Worm (Caenorhabditis elegans) whole organism, L3 larva: ENCODE measurements around the gene nhr-37.

Experiments
- R02D3.7 ChIP-seq: fragments of 150-350 bp; optimal IDR thresholded peaks from 2 replicates; lab custom pipeline; 2014; ENCODE audit warnings: missing biosample characterization, missing genetic modification characterization
- ZK546.5 ChIP-seq: sonication (generic microtip); optimal IDR thresholded peaks from 2 replicates; lab custom pipeline; 2017; ENCODE audit warnings: missing biosample characterization, missing genetic modification characterization
- aly-2 ChIP-seq: fragments of 150-350 bp; optimal IDR thresholded peaks from 2 replicates; lab custom pipeline; 2014; ENCODE audit warnings: missing biosample characterization, missing genetic modification characterization
- ama-1 ChIP-seq: fragments of 150-350 bp; optimal IDR thresholded peaks from 2 replicates; lab custom pipeline; 2018
- ceh-16 ChIP-seq: sonication (generic microtip); optimal IDR thresholded peaks from 2 replicates; lab custom pipeline; 2017; ENCODE audit warnings: missing biosample characterization, missing genetic modification characterization
- ceh-28 ChIP-seq: fragments of 150-350 bp; optimal IDR thresholded peaks from 2 replicates; lab custom pipeline; 2014; ENCODE audit warnings: missing biosample characterization, missing genetic modification reagents, missing genetic modification characterization
- ceh-82 ChIP-seq: fragments of 150-350 bp; optimal IDR thresholded peaks from 2 replicates; lab custom pipeline; 2014; ENCODE audit warnings: missing biosample characterization, missing genetic modification characterization
- ceh-9 ChIP-seq: sonication (generic microtip); optimal IDR thresholded peaks from 2 replicates; lab custom pipeline; 2018; ENCODE audit warnings: missing biosample characterization, missing genetic modification characterization
- daf-12 ChIP-seq: fragments of 150-350 bp; optimal IDR thresholded peaks from 2 replicates; lab custom pipeline; 2014; ENCODE audit warnings: missing biosample characterization, missing genetic modification reagents, missing genetic modification characterization
- egl-27 ChIP-seq: sonication (generic microtip); optimal IDR thresholded peaks from 4 replicates; lab custom pipeline; 2017; ENCODE audit warnings: missing biosample characterization, missing genetic modification reagents, missing genetic modification characterization
- egl-5 ChIP-seq: fragments of 150-350 bp; optimal IDR thresholded peaks from 2 replicates; lab custom pipeline; 2017; ENCODE audit warnings: missing biosample characterization, missing genetic modification reagents, missing genetic modification characterization, inconsistent platforms
- elt-1 ChIP-seq: fragments of 150-350 bp; optimal IDR thresholded peaks from 2 replicates; lab custom pipeline; 2014; ENCODE audit warnings: missing biosample characterization, missing genetic modification characterization
- elt-2 ChIP-seq: sonication (generic microtip); optimal IDR thresholded peaks from 2 replicates; lab custom pipeline; 2016; ENCODE audit warnings: missing genetic modification reagents, mild to moderate bottlenecking, missing genetic modification characterization, missing compliant biosample characterization
- elt-3 ChIP-seq, 3 experiments: fragments of 150-350 bp in 1 of 3; sonication (generic microtip) in 2 of 3; optimal IDR thresholded peaks; 2 replicates in 2 of 3; 4 replicates in 1 of 3; lab custom pipeline; 2014 to 2017; ENCODE audit warnings: missing biosample characterization in 3 of 3, missing genetic modification characterization in 3 of 3
- eor-1 ChIP-seq, 2 experiments: fragments of 150-350 bp; optimal IDR thresholded peaks; 2 replicates each; lab custom pipeline; 2014 to 2018; ENCODE audit warnings: missing biosample characterization in 2 of 2, missing genetic modification characterization in 2 of 2
- fkh-10 ChIP-seq: sonication (generic microtip); optimal IDR thresholded peaks from 2 replicates; lab custom pipeline; 2017; ENCODE audit warnings: missing biosample characterization, missing genetic modification reagents, missing genetic modification characterization
- fkh-2 ChIP-seq: fragments of 150-350 bp; optimal IDR thresholded peaks from 2 replicates; lab custom pipeline; 2014; ENCODE audit warnings: missing biosample characterization, missing genetic modification reagents, missing genetic modification characterization
- fos-1 ChIP-seq: fragments of 150-350 bp; optimal IDR thresholded peaks from 2 replicates; lab custom pipeline; 2014; ENCODE audit warnings: missing biosample characterization, missing genetic modification characterization
- hmg-11 ChIP-seq: sonication (generic microtip); optimal IDR thresholded peaks from 2 replicates; lab custom pipeline; 2016; ENCODE audit warnings: missing genetic modification characterization, missing compliant biosample characterization
- jun-1 ChIP-seq: fragments of 150-350 bp; optimal IDR thresholded peaks from 2 replicates; lab custom pipeline; 2014; ENCODE audit warnings: missing biosample characterization, missing genetic modification reagents, missing genetic modification characterization
- lin-15B ChIP-seq: fragments of 150-350 bp; optimal IDR thresholded peaks from 2 replicates; lab custom pipeline; 2014; ENCODE audit warnings: missing biosample characterization, missing genetic modification characterization
- lin-39 ChIP-seq: fragments of 150-350 bp; optimal IDR thresholded peaks from 2 replicates; lab custom pipeline; 2018; ENCODE audit warnings: missing biosample characterization, missing genetic modification reagents, missing genetic modification characterization
- lsy-12 ChIP-seq: sonication (generic microtip); optimal IDR thresholded peaks from 2 replicates; lab custom pipeline; 2016; ENCODE audit warnings: mild to moderate bottlenecking, missing genetic modification characterization, missing compliant biosample characterization
- mdl-1 ChIP-seq: fragments of 150-350 bp; optimal IDR thresholded peaks from 2 replicates; lab custom pipeline; 2014; ENCODE audit warnings: missing biosample characterization, missing genetic modification characterization
- mml-1 ChIP-seq: fragments of 150-350 bp; sonication (generic microtip); optimal IDR thresholded peaks from 3 replicates; lab custom pipeline; 2014; ENCODE audit warnings: missing biosample characterization, missing genetic modification characterization
- nfya-1 ChIP-seq: sonication (generic microtip); optimal IDR thresholded peaks from 2 replicates; lab custom pipeline; 2017; ENCODE audit warnings: missing genetic modification characterization, mild to moderate bottlenecking, missing compliant biosample characterization, antibody characterized with exemption, moderate library complexity; ENCODE audit not compliant: insufficient read depth
- nhr-11 ChIP-seq: fragments of 150-350 bp; optimal IDR thresholded peaks from 2 replicates; lab custom pipeline; 2014; ENCODE audit warnings: missing biosample characterization, missing genetic modification characterization
- nhr-12 ChIP-seq: fragments of 150-350 bp; optimal IDR thresholded peaks from 2 replicates; lab custom pipeline; 2014; ENCODE audit warnings: missing biosample characterization, missing genetic modification characterization
- nhr-23 ChIP-seq: fragments of 150-350 bp; optimal IDR thresholded peaks from 2 replicates; lab custom pipeline; 2014; ENCODE audit warnings: missing biosample characterization, missing genetic modification reagents, missing genetic modification characterization
- nhr-237 ChIP-seq: fragments of 150-350 bp; optimal IDR thresholded peaks from 2 replicates; lab custom pipeline; 2014; ENCODE audit warnings: missing biosample characterization, missing genetic modification characterization
- nhr-25 ChIP-seq: sonication (generic microtip); optimal IDR thresholded peaks from 2 replicates; lab custom pipeline; 2017; ENCODE audit warnings: missing biosample characterization, missing genetic modification characterization
- nhr-28 ChIP-seq: fragments of 150-350 bp; optimal IDR thresholded peaks from 2 replicates; lab custom pipeline; 2014; ENCODE audit warnings: missing biosample characterization, missing genetic modification characterization
- nhr-43 ChIP-seq: sonication (generic microtip); optimal IDR thresholded peaks from 2 replicates; lab custom pipeline; 2016; ENCODE audit warnings: mild to moderate bottlenecking, missing genetic modification characterization, missing compliant biosample characterization; ENCODE audit not compliant: poor library complexity, severe bottlenecking
- nhr-67 ChIP-seq: fragments of 150-350 bp; optimal IDR thresholded peaks from 2 replicates; lab custom pipeline; 2014; ENCODE audit warnings: missing biosample characterization, missing genetic modification characterization
- nhr-76 ChIP-seq: fragments of 150-350 bp; sonication (generic microtip); optimal IDR thresholded peaks from 5 replicates; lab custom pipeline; 2014; ENCODE audit warnings: missing biosample characterization, missing genetic modification characterization
- nhr-77 ChIP-seq: fragments of 150-350 bp; optimal IDR thresholded peaks from 2 replicates; lab custom pipeline; 2014; ENCODE audit warnings: missing biosample characterization, missing genetic modification characterization
- pha-4 ChIP-seq: fragments of 150-350 bp; optimal IDR thresholded peaks from 2 replicates; lab custom pipeline; 2014; ENCODE audit warnings: missing biosample characterization, missing genetic modification reagents, missing genetic modification characterization
- pqm-1 ChIP-seq: fragments of 150-350 bp; optimal IDR thresholded peaks from 2 replicates; lab custom pipeline; 2017; ENCODE audit warnings: missing biosample characterization, missing genetic modification characterization, inconsistent platforms
- sea-2 ChIP-seq: fragments of 150-350 bp; sonication (generic microtip); optimal IDR thresholded peaks from 4 replicates; lab custom pipeline; 2014; ENCODE audit warnings: missing biosample characterization, missing genetic modification reagents, missing genetic modification characterization
- skn-1 ChIP-seq: fragments of 150-350 bp; optimal IDR thresholded peaks from 2 replicates; lab custom pipeline; 2014; ENCODE audit warnings: missing biosample characterization, missing genetic modification characterization
- snpc-4 ChIP-seq: fragments of 150-350 bp; optimal IDR thresholded peaks from 2 replicates; lab custom pipeline; 2014; ENCODE audit warnings: missing biosample characterization, missing genetic modification characterization
- tbx-2 ChIP-seq: sonication (generic microtip); optimal IDR thresholded peaks from 2 replicates; lab custom pipeline; 2016; ENCODE audit warnings: mild to moderate bottlenecking, missing genetic modification characterization, missing compliant biosample characterization
- unc-39 ChIP-seq: sonication (generic microtip); optimal IDR thresholded peaks from 4 replicates; lab custom pipeline; 2017; ENCODE audit warnings: missing biosample characterization, missing genetic modification characterization
- unc-62 ChIP-seq: fragments of 150-350 bp; sonication (generic microtip); optimal IDR thresholded peaks from 4 replicates; lab custom pipeline; 2014; ENCODE audit warnings: missing biosample characterization, missing genetic modification reagents, missing genetic modification characterization
- zag-1 ChIP-seq: fragments of 150-350 bp; optimal IDR thresholded peaks from 2 replicates; lab custom pipeline; 2014; ENCODE audit warnings: missing biosample characterization, missing genetic modification characterization
- ztf-11 ChIP-seq: fragments of 150-350 bp; optimal IDR thresholded peaks from 2 replicates; lab custom pipeline; 2014; ENCODE audit warnings: missing biosample characterization, missing genetic modification characterization
- ztf-4 ChIP-seq: fragments of 150-350 bp; optimal IDR thresholded peaks from 2 replicates; lab custom pipeline; 2014; ENCODE audit warnings: missing biosample characterization, missing genetic modification characterization

nhr-37 gene

ce11 chrV:6656451-6657115 lies 34.6 kb downstream of the nhr-37 start, which contains the start of gene snb-1 (continued):
- TF ChIP-seq lsy-12: peak; percentile 34
- peak; percentile 12 for TF ChIP-seq ztf-4
- peak; percentile 80 for TF ChIP-seq nhr-25 (tag; lab: Kevin White, UChicago)
- TF ChIP-seq, all 47 proteins: peak for 18

ce11 chrV:6657532-6658259 lies 35.7 kb downstream of the nhr-37 start:
- TF ChIP-seq pha-4 (tag; lab: Kevin White, UChicago) (peak; percentile 59), pqm-1 (no peak), elt-2 (peak; percentile 12), ceh-28 (peak; percentile 7)

ce11 chrV:6658765-6659164 lies 36.8 kb downstream of the nhr-37 start:
- TF ChIP-seq ceh-16 (tag; lab: Kevin White, UChicago) (no peak), nhr-12 (tag; lab: Kevin White, UChicago) (no peak), daf-12 (tag; lab: Kevin White, UChicago) (no peak), tbx-2 (tag; lab: Kevin White, UChicago) (peak; percentile 5), nhr-67 (tag; lab: Kevin White, UChicago) (no peak), lin-15B (peak; percentile 52), mdl-1 (tag; lab: Kevin White, UChicago) (no peak), skn-1 (tag; lab: Kevin White, UChicago) (no peak), ceh-82 (tag; lab: Kevin White, UChicago) (peak; percentile 85), nhr-237 (no peak), eor-1 (tag; optimal IDR thresholded peaks at IDR 0.05; lab: Kevin White, UChicago) (no peak), sea-2 (GFP tag; lab: Kevin White, UChicago) (no peak), nfya-1 (tag; lab: Kevin White, UChicago) (peak; percentile 57), fos-1 (tag; lab: Kevin White, UChicago) (no peak), hmg-11 (peak; percentile 83), ceh-9 (no peak), lin-39 (peak; percentile 86), elt-1 (tag; lab: Kevin White, UChicago) (no peak), nhr-77 (tag; lab: Kevin White, UChicago) (no peak), ceh-28 (no peak), nhr-23 (tag; lab: Kevin White, UChicago) (no peak), nhr-25 (tag; lab: Kevin White, UChicago) (no peak), nhr-11 (tag; lab: Kevin White, UChicago) (no peak), elt-3 (tag; optimal IDR thresholded peaks at IDR 0.05; lab: Kevin White, UChicago) (no peak), R02D3.7 (tag; lab: Kevin White, UChicago) (no peak), pha-4 (tag; lab: Kevin White, UChicago) (no peak), zag-1 (tag; lab: Kevin White, UChicago) (no peak), aly-2 (no peak), mml-1 (tag; lab: Kevin White, UChicago) (no peak), unc-39 (no peak), pqm-1 (no peak), fkh-10 (GFP tag; lab: Kevin White, UChicago) (no peak), egl-27 (tag; lab: Kevin White, UChicago) (no peak), fkh-2 (tag; lab: Kevin White, UChicago) (no peak), ztf-4 (no peak), ZK546.5 (tag; lab: Kevin White, UChicago) (no peak), jun-1 (tag; lab: Kevin White, UChicago) (no peak), lsy-12 (no peak), elt-2 (no peak), snpc-4 (tag; lab: Kevin White, UChicago) (peak; percentile 81), nhr-28 (no peak), ztf-11 (tag; lab: Kevin White, UChicago) (no peak), ama-1 (lab: Kevin White, UChicago) (no peak), unc-62 (GFP tag; lab: Kevin White, UChicago) (peak; percentile 9), egl-5 (tag; lab: Kevin White, UChicago) (no peak), nhr-76 (tag; lab: Kevin White, UChicago) (no peak), nhr-43 (tag; lab: Kevin White, UChicago) (no peak)
